Fruit fly (Drosophila melanogaster) whole organism, wandering third instar larva: ENCODE data around the gene dan.

ENCODE experiments used
- CG32264 ChIP-seq: fragments of 200-800 bp; sonication (Bioruptor generic); optimal IDR thresholded peaks from 2 replicates; lab custom pipeline; 2016; ENCODE audit warnings: missing biosample characterization, missing genetic modification characterization
- CG9705 ChIP-seq: fragments of 200-800 bp; sonication (Bioruptor generic); optimal IDR thresholded peaks from 2 replicates; lab custom pipeline; 2018; ENCODE audit warnings: missing biosample characterization, mild to moderate bottlenecking, missing genetic modification characterization
- Dfd ChIP-seq: fragments of >200 bp; optimal IDR thresholded peaks from 2 replicates; lab custom pipeline; 2017; ENCODE audit warnings: missing biosample characterization, missing genetic modification characterization
- Dif ChIP-seq: fragments of 200-275, 200-300 bp; sonication (Bioruptor generic); optimal IDR thresholded peaks from 2 replicates; lab custom pipeline; 2018; ENCODE audit warnings: missing biosample characterization, missing genetic modification characterization; ENCODE audit not compliant: partially characterized antibody
- HLH106 ChIP-seq: fragments of 200-800 bp; optimal IDR thresholded peaks from 3 replicates; lab custom pipeline; 2019; ENCODE audit warnings: missing biosample characterization, mild to moderate bottlenecking, missing genetic modification characterization, moderate library complexity
- Hnf4 ChIP-seq: fragments of 200-800 bp; sonication (Bioruptor generic); optimal IDR thresholded peaks from 2 replicates; lab custom pipeline; 2016; ENCODE audit warnings: missing biosample characterization, mild to moderate bottlenecking, missing genetic modification characterization
- Hr78 ChIP-seq: fragments of >200 bp; optimal IDR thresholded peaks from 2 replicates; lab custom pipeline; 2017; ENCODE audit warnings: missing biosample characterization, missing genetic modification characterization
- Hr83 ChIP-seq: fragments of 200-300 bp; sonication (Bioruptor generic); optimal IDR thresholded peaks from 2 replicates; lab custom pipeline; 2016; ENCODE audit warnings: missing biosample characterization, mild to moderate bottlenecking, missing genetic modification characterization, moderate library complexity; ENCODE audit not compliant: poor library complexity, severe bottlenecking
- Jra ChIP-seq: sonication (Bioruptor generic); optimal IDR thresholded peaks from 2 replicates; lab custom pipeline; 2016; ENCODE audit warnings: missing biosample characterization, missing genetic modification characterization
- Myc ChIP-seq: fragments of >200 bp; optimal IDR thresholded peaks from 2 replicates; lab custom pipeline; 2017
- N ChIP-seq: fragments of >200 bp; optimal IDR thresholded peaks from 2 replicates; lab custom pipeline; 2018; ENCODE audit warnings: missing biosample characterization, missing external identifiers, missing genetic modification characterization
- OdsH ChIP-seq: fragments of 200-800 bp; sonication (Bioruptor generic); optimal IDR thresholded peaks from 2 replicates; lab custom pipeline; 2016; ENCODE audit warnings: missing biosample characterization, mild to moderate bottlenecking, missing genetic modification characterization
- Rel ChIP-seq, 2 experiments: fragments of 200-800 bp; sonication (Bioruptor generic) in 1 of 2; optimal IDR thresholded peaks; 2 replicates in 1 of 2; 3 replicates in 1 of 2; lab custom pipeline; 2016 to 2019; ENCODE audit warnings: mild to moderate bottlenecking in 2 of 2, missing biosample characterization in 2 of 2, missing genetic modification characterization in 2 of 2, moderate library complexity in 1 of 2
- Sp1 ChIP-seq: fragments of 200-800 bp; sonication (Bioruptor generic); optimal IDR thresholded peaks from 3 replicates; lab custom pipeline; 2019; ENCODE audit warnings: missing biosample characterization, mild to moderate bottlenecking, missing genetic modification characterization, moderate library complexity
- Vsx2 ChIP-seq: fragments of 200-300, 225-300 bp; sonication (Bioruptor generic); optimal IDR thresholded peaks from 2 replicates; lab custom pipeline; 2018; ENCODE audit warnings: missing biosample characterization, missing genetic modification characterization; ENCODE audit not compliant: partially characterized antibody
- br ChIP-seq: fragments of 200-800 bp; sonication (Bioruptor generic); optimal IDR thresholded peaks from 2 replicates; lab custom pipeline; 2016; ENCODE audit warnings: missing biosample characterization, missing genetic modification characterization
- brk ChIP-seq: fragments of 200-800 bp; sonication (Bioruptor generic); optimal IDR thresholded peaks from 2 replicates; lab custom pipeline; 2016; ENCODE audit warnings: missing biosample characterization, mild to moderate bottlenecking, missing genetic modification characterization
- dl ChIP-seq, 2 experiments: fragments of 175-275, 200-275 bp in 1 of 2; fragments of 200-275 bp in 1 of 2; sonication (Bioruptor generic); optimal IDR thresholded peaks; lab custom pipeline; 2018; ENCODE audit warnings: mild to moderate bottlenecking in 2 of 2, missing biosample characterization in 2 of 2, missing genetic modification characterization in 2 of 2, moderate library complexity in 2 of 2; ENCODE audit not compliant: partially characterized antibody in 2 of 2, insufficient read depth in 1 of 2
- dmrt93B ChIP-seq: fragments of 200-800 bp; sonication (Bioruptor generic); optimal IDR thresholded peaks from 2 replicates; lab custom pipeline; 2018; ENCODE audit warnings: missing biosample characterization, mild to moderate bottlenecking, missing genetic modification characterization
- dsf ChIP-seq: sonication (Bioruptor generic); optimal IDR thresholded peaks from 2 replicates; lab custom pipeline; 2016; ENCODE audit warnings: missing biosample characterization, missing genetic modification characterization, borderline replicate concordance
- foxo ChIP-seq, 2 experiments: fragments of 200-800 bp; sonication (Bioruptor generic); optimal IDR thresholded peaks; 2 replicates in 1 of 2; 3 replicates in 1 of 2; lab custom pipeline; 2016 to 2017; ENCODE audit warnings: missing biosample characterization in 2 of 2, missing genetic modification characterization in 2 of 2
- fru ChIP-seq: fragments of 200-800 bp; sonication (Bioruptor generic); optimal IDR thresholded peaks from 3 replicates; lab custom pipeline; 2016; ENCODE audit warnings: missing biosample characterization, mild to moderate bottlenecking, missing genetic modification characterization
- h ChIP-seq: fragments of 200-800 bp; sonication (Bioruptor generic); optimal IDR thresholded peaks from 3 replicates; lab custom pipeline; 2016; ENCODE audit warnings: missing biosample characterization, mild to moderate bottlenecking, missing genetic modification characterization
- jim ChIP-seq: fragments of 175-275, 200-325 bp; sonication (Bioruptor generic); optimal IDR thresholded peaks from 2 replicates; lab custom pipeline; 2016; ENCODE audit warnings: missing biosample characterization, mild to moderate bottlenecking, missing genetic modification characterization
- lola ChIP-seq: fragments of >200 bp; optimal IDR thresholded peaks from 2 replicates; lab custom pipeline; 2017; ENCODE audit warnings: missing biosample characterization, missing genetic modification characterization
- pan ChIP-seq: fragments of >200 bp; optimal IDR thresholded peaks from 2 replicates; lab custom pipeline; 2017
- psq ChIP-seq: fragments of 200-800 bp; sonication (Bioruptor generic); optimal IDR thresholded peaks from 3 replicates; lab custom pipeline; 2017; ENCODE audit warnings: missing biosample characterization, mild to moderate bottlenecking, missing genetic modification characterization, moderate library complexity
- rgr ChIP-seq: fragments of 200-800 bp; sonication (Bioruptor generic); optimal IDR thresholded peaks from 3 replicates; lab custom pipeline; 2016; ENCODE audit warnings: missing biosample characterization, mild to moderate bottlenecking, missing genetic modification characterization
- sage ChIP-seq: fragments of 200-800 bp; sonication (Bioruptor generic); optimal IDR thresholded peaks from 2 replicates; lab custom pipeline; 2016; ENCODE audit warnings: missing biosample characterization, mild to moderate bottlenecking, missing genetic modification characterization
- sv ChIP-seq: fragments of 200-800 bp; sonication (Bioruptor generic); optimal IDR thresholded peaks from 3 replicates; lab custom pipeline; 2016; ENCODE audit warnings: missing biosample characterization, missing genetic modification characterization
- tai ChIP-seq: sonication (Bioruptor generic); optimal IDR thresholded peaks from 2 replicates; lab custom pipeline; 2016; ENCODE audit warnings: missing biosample characterization, missing genetic modification characterization
- usp ChIP-seq: fragments of >200 bp; optimal IDR thresholded peaks from 2 replicates; lab custom pipeline; 2017; ENCODE audit warnings: missing biosample characterization, missing genetic modification characterization
- woc ChIP-seq: sonication (Bioruptor generic); optimal IDR thresholded peaks from 2 replicates; lab custom pipeline; 2016; ENCODE audit warnings: missing biosample characterization, mild to moderate bottlenecking, missing genetic modification characterization

The dan gene

DNA sequence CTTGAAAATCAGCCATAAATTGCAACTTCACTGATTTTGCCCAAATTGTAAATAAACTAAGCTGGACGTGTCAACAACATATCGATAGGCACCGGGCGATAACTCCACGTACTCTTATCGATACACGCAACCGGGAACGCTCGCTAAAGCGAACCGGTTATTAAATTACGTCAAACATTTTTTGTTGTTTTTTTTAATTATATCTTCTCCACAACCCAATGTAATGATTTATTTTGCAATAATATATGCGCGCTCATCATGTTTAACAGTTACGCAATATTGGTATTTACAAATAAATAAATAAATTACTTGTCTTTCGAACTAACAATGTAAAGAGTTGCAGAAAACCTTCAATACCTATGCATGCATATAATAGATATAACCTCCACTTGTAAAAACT, 30.9 kb downstream of the dan start, which contains the start of gene Saysd1:
Gene Saysd1 (minus strand): TSS at position 66 of the 400 bp plus-strand sequence.
- TF ChIP-seq lola = no peak
- no peak for TF ChIP-seq jim (GFP tag; lab: Kevin White, UChicago)
- no peak for TF ChIP-seq dsf (GFP tag; lab: Kevin White, UChicago)
- TF ChIP-seq brk (GFP tag; lab: Kevin White, UChicago) = peak; percentile 29
- TF ChIP-seq OdsH (GFP tag; lab: Kevin White, UChicago) = no peak
- peak in 1 of 2 experiments; percentile 53 for TF ChIP-seq foxo (GFP tag; optimal IDR thresholded peaks at IDR 0.05; lab: Kevin White, UChicago)
- no peak for TF ChIP-seq tai
- peak; percentile 8 for TF ChIP-seq br (GFP tag; lab: Kevin White, UChicago)
- peak; percentile 24 for TF ChIP-seq fru (GFP tag; lab: Kevin White, UChicago)
- TF ChIP-seq Hr78 (GFP tag; lab: Kevin White, UChicago) = no peak
- no peak for TF ChIP-seq rgr (GFP tag; lab: Kevin White, UChicago)
- TF ChIP-seq Rel (GFP tag; optimal IDR thresholded peaks at IDR 0.05; lab: Kevin White, UChicago) = no peak
- TF ChIP-seq Rel (tag; optimal IDR thresholded peaks at IDR 0.05; lab: Kevin White, UChicago) = no peak
- TF ChIP-seq dl (GFP tag; optimal IDR thresholded peaks at IDR 0.05; lab: Kevin White, UChicago; ENCODE audit: insufficient read depth in 1 of 2, partially characterized antibody in 2 of 2) = no peak
- no peak for TF ChIP-seq Sp1 (GFP tag; lab: Kevin White, UChicago)
- no peak for TF ChIP-seq dmrt93B
- TF ChIP-seq Dfd = no peak
- TF ChIP-seq Jra = peak; percentile 5
- TF ChIP-seq Hr83 = peak; percentile 33
- TF ChIP-seq h (GFP tag; lab: Kevin White, UChicago) = peak; percentile 48
- no peak for TF ChIP-seq pan
- peak; percentile 44 for TF ChIP-seq Hnf4 (GFP tag; lab: Kevin White, UChicago)
- TF ChIP-seq sv (GFP tag; lab: Kevin White, UChicago) = no peak
- TF ChIP-seq woc (GFP tag; lab: Kevin White, UChicago) = peak; percentile 65
- TF ChIP-seq HLH106 = peak; percentile 8
- no peak for TF ChIP-seq Myc (lab: Kevin White, UChicago)

DNA sequence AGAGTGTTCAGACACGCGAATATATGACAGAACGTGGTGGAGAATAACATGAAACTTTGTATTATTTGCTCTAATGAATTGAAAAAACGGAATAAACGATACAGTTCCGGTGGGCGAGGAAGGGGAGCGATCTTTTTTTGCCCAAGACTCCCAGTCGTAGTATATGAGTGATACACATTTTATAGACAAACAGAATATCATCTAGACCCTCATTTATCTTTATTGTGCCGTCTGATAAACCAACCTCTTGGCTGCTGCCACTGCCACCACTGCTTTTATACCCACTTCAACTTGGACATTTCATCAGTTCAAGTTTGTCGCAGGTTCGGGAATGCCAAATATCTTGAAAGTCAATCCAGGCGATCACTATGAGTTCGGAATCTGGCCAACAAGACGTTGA, 31.8 kb downstream of the dan start, which contains the start of gene CG31106:
Gene CG31106 (plus strand): TSS at position 301 of the 400 bp plus-strand sequence.
- TF ChIP-seq CG9705 (GFP tag; lab: Kevin White, UChicago) (no peak), Rel (GFP tag; optimal IDR thresholded peaks at IDR 0.05; lab: Kevin White, UChicago) (no peak), Rel (tag; optimal IDR thresholded peaks at IDR 0.05; lab: Kevin White, UChicago) (no peak), dl (GFP tag; optimal IDR thresholded peaks at IDR 0.05; lab: Kevin White, UChicago; ENCODE audit: insufficient read depth in 1 of 2, partially characterized antibody in 2 of 2) (no peak), Jra (no peak), dmrt93B (no peak), rgr (GFP tag; lab: Kevin White, UChicago) (no peak), brk (GFP tag; lab: Kevin White, UChicago) (no peak), psq (no peak), Vsx2 (GFP tag; lab: Kevin White, UChicago) (no peak), Dif (GFP tag; lab: Kevin White, UChicago) (no peak), CG32264 (GFP tag; lab: Kevin White, UChicago) (no peak), Hr78 (GFP tag; lab: Kevin White, UChicago) (no peak), fru (GFP tag; lab: Kevin White, UChicago) (no peak), Myc (lab: Kevin White, UChicago) (no peak)

DNA sequence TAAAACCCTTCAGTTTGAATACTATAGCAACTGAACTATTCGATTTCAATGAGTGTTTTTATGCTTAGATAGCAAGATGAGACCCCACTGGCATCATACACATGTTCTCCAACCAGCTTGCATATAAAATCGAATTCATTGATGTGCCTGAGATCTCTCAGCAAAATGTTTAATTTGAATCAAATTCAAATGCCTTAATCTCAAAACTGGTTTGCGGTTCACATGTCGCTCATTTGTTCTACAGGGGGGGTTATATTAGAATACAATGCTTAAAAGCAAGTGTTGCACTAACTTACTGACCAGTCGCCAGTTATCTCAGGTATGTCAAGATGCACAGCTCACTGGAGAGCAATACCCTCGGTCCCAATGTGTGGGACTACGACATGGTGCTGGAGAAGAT, 34.8 kb downstream of the dan start, which contains the start of gene CG31103:
Gene CG31103 (plus strand): TSS at position 301 of the 400 bp plus-strand sequence.
- no peak for TF ChIP-seq Hnf4 (GFP tag; lab: Kevin White, UChicago)
- TF ChIP-seq sage = no peak
- no peak for TF ChIP-seq foxo (GFP tag; optimal IDR thresholded peaks at IDR 0.05; lab: Kevin White, UChicago)
- no peak for TF ChIP-seq sv (GFP tag; lab: Kevin White, UChicago)
- TF ChIP-seq Jra = no peak

DNA sequence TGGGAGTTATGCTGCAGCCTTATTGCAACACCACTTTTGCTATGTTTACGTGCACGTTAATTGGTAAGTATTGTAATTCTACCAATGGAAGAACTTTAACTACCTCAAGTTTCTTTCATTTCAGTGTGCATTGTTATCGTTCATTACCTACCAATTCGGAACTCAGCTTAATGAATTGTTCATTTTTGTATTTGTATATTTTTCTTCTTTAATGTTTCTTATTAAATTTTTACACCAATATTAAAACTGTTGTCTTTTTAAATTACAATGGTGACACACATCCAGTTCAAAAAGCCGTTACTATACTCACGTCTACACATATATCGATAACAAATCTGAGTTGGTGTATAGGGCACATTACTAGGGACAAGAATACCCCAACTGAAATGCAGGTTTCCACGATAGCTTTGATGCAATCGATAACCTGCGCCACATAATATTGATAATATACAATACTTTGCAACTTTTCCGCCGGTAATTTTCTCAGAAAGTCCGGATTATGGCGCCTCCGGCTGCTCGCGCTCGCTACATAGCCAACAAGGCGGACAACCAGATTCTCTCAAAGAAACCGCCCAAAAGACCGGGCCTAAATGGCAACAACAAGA, 37.1 kb downstream of the dan start, which contains the start of gene Alg9:
Gene Alg9 (plus strand): TSS at position 387 of the 605 bp plus-strand sequence.
- no peak for TF ChIP-seq dl (GFP tag; optimal IDR thresholded peaks at IDR 0.05; lab: Kevin White, UChicago; ENCODE audit: insufficient read depth in 1 of 2, partially characterized antibody in 2 of 2)
- TF ChIP-seq psq = no peak
- no peak for TF ChIP-seq Jra
- peak; percentile 47 for TF ChIP-seq Hr78 (GFP tag; lab: Kevin White, UChicago)
- peak; percentile 71 for TF ChIP-seq Hr83
- no peak for TF ChIP-seq Vsx2 (GFP tag; lab: Kevin White, UChicago)
- no peak for TF ChIP-seq CG9705 (GFP tag; lab: Kevin White, UChicago)
- no peak for TF ChIP-seq usp (GFP tag; lab: Kevin White, UChicago)
- TF ChIP-seq N = peak; percentile 92
- no peak for TF ChIP-seq Hnf4 (GFP tag; lab: Kevin White, UChicago)
- TF ChIP-seq dmrt93B = no peak
- TF ChIP-seq Dif (GFP tag; lab: Kevin White, UChicago) = no peak
- TF ChIP-seq pan = no peak
- TF ChIP-seq Dfd = no peak
- TF ChIP-seq fru (GFP tag; lab: Kevin White, UChicago) = no peak
- TF ChIP-seq Sp1 (GFP tag; lab: Kevin White, UChicago) = no peak
- TF ChIP-seq dsf (GFP tag; lab: Kevin White, UChicago) = no peak
- TF ChIP-seq h (GFP tag; lab: Kevin White, UChicago) = no peak
- no peak for TF ChIP-seq foxo (GFP tag; optimal IDR thresholded peaks at IDR 0.05; lab: Kevin White, UChicago)
